Worm (Caenorhabditis elegans) whole organism, early embryonic: ENCODE data around the gene srsx-27.

Experiments used
- B0310.2 ChIP-seq: sonication (generic microtip); optimal IDR thresholded peaks from 2 replicates; lab custom pipeline; 2016; ENCODE audit warnings: mild to moderate bottlenecking, missing genetic modification characterization, missing compliant biosample characterization
- F13C5.2 ChIP-seq: sonication (generic microtip); optimal IDR thresholded peaks from 2 replicates; lab custom pipeline; 2017; ENCODE audit warnings: mild to moderate bottlenecking, missing genetic modification characterization, inconsistent platforms, missing compliant biosample characterization
- aly-1 ChIP-seq: sonication (generic microtip); optimal IDR thresholded peaks from 2 replicates; lab custom pipeline; 2016; ENCODE audit warnings: missing genetic modification characterization, missing compliant biosample characterization
- ama-1 ChIP-seq: fragments of 150-350 bp; optimal IDR thresholded peaks from 2 replicates; lab custom pipeline; 2014
- ceh-13 ChIP-seq: fragments of 200-800 bp; sonication (Bioruptor generic); optimal IDR thresholded peaks from 2 replicates; lab custom pipeline; 2018; ENCODE audit warnings: mild to moderate bottlenecking, missing genetic modification characterization, missing compliant biosample characterization
- ceh-36 ChIP-seq: sonication (generic microtip); optimal IDR thresholded peaks from 2 replicates; lab custom pipeline; 2016; ENCODE audit warnings: missing genetic modification characterization, inconsistent platforms, missing compliant biosample characterization
- ets-7 ChIP-seq: sonication (generic microtip); optimal IDR thresholded peaks from 2 replicates; lab custom pipeline; 2016; ENCODE audit warnings: missing genotype, missing genetic modification characterization, missing compliant biosample characterization
- flt-1 ChIP-seq: fragments of 200-800 bp; sonication (Bioruptor generic); IDR thresholded peaks from 2 replicates; pipeline ENCODE4 v1.3.6; 2022; ENCODE audit warnings: missing genetic modification characterization, missing compliant biosample characterization
- hmbx-1 ChIP-seq: sonication (generic microtip); optimal IDR thresholded peaks from 2 replicates; lab custom pipeline; 2016; ENCODE audit warnings: mild to moderate bottlenecking, missing genetic modification characterization, missing compliant biosample characterization
- hmg-4 ChIP-seq: fragments of 200-800 bp; sonication (Bioruptor generic); optimal IDR thresholded peaks from 2 replicates; lab custom pipeline; 2018; ENCODE audit warnings: mild to moderate bottlenecking, missing genetic modification characterization, missing compliant biosample characterization
- hnd-1 ChIP-seq: sonication (generic microtip); optimal IDR thresholded peaks from 2 replicates; lab custom pipeline; 2016; ENCODE audit warnings: missing genetic modification characterization, missing compliant biosample characterization
- pes-1 ChIP-seq: fragments of 200-800 bp; sonication (Bioruptor generic); IDR thresholded peaks from 2 replicates; pipeline ENCODE4 v1.3.6; 2022; ENCODE audit warnings: missing genetic modification reagents, missing genetic modification characterization, missing compliant biosample characterization
- scrt-1 ChIP-seq: fragments of 200-800 bp; sonication (Bioruptor generic); IDR thresholded peaks from 2 replicates; pipeline ENCODE4 v1.3.6; 2022; ENCODE audit warnings: missing genetic modification characterization, missing compliant biosample characterization
- sea-1 ChIP-seq: fragments of 200-800 bp; sonication (Bioruptor generic); conservative IDR thresholded peaks from 2 replicates; pipeline ENCODE4 v1.3.6; 2022; ENCODE audit warnings: missing genetic modification characterization, missing compliant biosample characterization
- tbx-11 ChIP-seq: fragments of 200-800 bp; sonication (Bioruptor generic); IDR thresholded peaks from 2 replicates; pipeline ENCODE4 v1.3.6; 2022; ENCODE audit warnings: missing genetic modification characterization, missing compliant biosample characterization
- tbx-37 ChIP-seq: fragments of 200-800 bp; sonication (Bioruptor generic); conservative IDR thresholded peaks from 2 replicates; pipeline ENCODE4 v1.3.6; 2022; ENCODE audit warnings: missing genetic modification reagents, missing genetic modification characterization, missing compliant biosample characterization
- tra-4 ChIP-seq: sonication (generic microtip); optimal IDR thresholded peaks from 2 replicates; lab custom pipeline; 2017; ENCODE audit warnings: missing genetic modification characterization, missing compliant biosample characterization

srsx-27 gene

DNA sequence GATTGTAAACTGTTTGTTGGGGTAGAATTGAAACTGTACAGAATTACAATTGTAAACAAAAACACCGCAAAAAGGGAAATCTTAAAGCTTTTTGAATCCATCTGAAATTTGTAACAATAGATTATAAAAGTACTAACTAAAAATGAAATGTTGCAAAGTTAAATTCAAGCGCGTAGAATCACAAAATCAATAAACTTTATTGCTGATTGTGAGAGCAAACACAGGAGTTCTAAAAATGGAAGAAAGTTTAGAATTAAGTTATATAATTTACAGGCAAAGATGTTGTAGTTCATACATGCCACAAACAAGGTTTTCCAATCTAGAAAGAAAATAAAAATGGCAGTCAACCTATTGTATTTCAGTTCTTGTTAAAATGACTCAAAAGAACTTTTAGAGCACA lies 37.6 kb upstream of the srsx-27 start, which contains the start of gene C08B6.3:
C08B6.3 (minus strand) TSS at position 101 of the 400 bp plus-strand sequence.
- TF ChIP-seq hnd-1 (tag; lab: Kevin White, UChicago) = no peak
- TF ChIP-seq tbx-11 (GFP tag; lab: Robert Waterston, UW) = no peak
- TF ChIP-seq hmg-4 (GFP tag; lab: Kevin White, UChicago) = no peak
- no peak for TF ChIP-seq ets-7
- no peak for TF ChIP-seq hmbx-1 (tag; lab: Kevin White, UChicago)
- TF ChIP-seq tra-4 = no peak
- no peak for TF ChIP-seq ceh-13 (GFP tag; lab: Kevin White, UChicago)
- no peak for TF ChIP-seq pes-1 (GFP tag; lab: Robert Waterston, UW)
- no peak for TF ChIP-seq scrt-1 (GFP tag; lab: Robert Waterston, UW)
- no peak for TF ChIP-seq aly-1 (tag; lab: Kevin White, UChicago)

DNA sequence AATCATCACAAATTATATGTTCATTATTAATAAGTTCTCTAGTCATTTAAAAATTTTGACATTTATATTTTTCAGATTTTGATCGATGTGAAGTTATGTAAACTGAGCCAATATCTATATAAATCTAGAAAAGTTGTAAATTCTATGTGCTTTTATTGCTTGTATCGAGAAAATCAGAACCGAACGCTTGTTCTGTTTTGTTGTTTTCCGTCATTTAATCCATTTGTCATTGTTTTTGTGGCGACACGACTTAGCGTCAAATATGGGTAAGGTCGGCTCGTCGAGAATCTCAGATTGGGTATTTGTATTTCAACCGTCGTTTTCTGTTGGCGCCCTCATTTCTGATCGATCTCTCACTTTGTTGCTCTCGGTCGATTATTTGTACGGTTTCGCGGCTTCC lies 35.5 kb upstream of the srsx-27 start, which contains the start of gene cht-5:
cht-5 (plus strand) TSS at position 301 of the 400 bp plus-strand sequence.
- no peak for TF ChIP-seq B0310.2
- TF ChIP-seq tbx-37 (GFP tag; lab: Robert Waterston, UW) = no peak
- TF ChIP-seq hnd-1 (tag; lab: Kevin White, UChicago) = no peak
- TF ChIP-seq hmbx-1 (tag; lab: Kevin White, UChicago) = no peak
- no peak for TF ChIP-seq ama-1
- no peak for TF ChIP-seq sea-1 (GFP tag; lab: Robert Waterston, UW)
- no peak for TF ChIP-seq pes-1 (GFP tag; lab: Robert Waterston, UW)
- no peak for TF ChIP-seq flt-1 (GFP tag; lab: Robert Waterston, UW)
- no peak for TF ChIP-seq tra-4
- TF ChIP-seq hmg-4 (GFP tag; lab: Kevin White, UChicago) = no peak
- TF ChIP-seq aly-1 (tag; lab: Kevin White, UChicago) = no peak
- no peak for TF ChIP-seq tbx-11 (GFP tag; lab: Robert Waterston, UW)
- TF ChIP-seq F13C5.2 (tag; lab: Kevin White, UChicago) = no peak
- no peak for TF ChIP-seq ceh-13 (GFP tag; lab: Kevin White, UChicago)
- TF ChIP-seq scrt-1 (GFP tag; lab: Robert Waterston, UW) = no peak

DNA sequence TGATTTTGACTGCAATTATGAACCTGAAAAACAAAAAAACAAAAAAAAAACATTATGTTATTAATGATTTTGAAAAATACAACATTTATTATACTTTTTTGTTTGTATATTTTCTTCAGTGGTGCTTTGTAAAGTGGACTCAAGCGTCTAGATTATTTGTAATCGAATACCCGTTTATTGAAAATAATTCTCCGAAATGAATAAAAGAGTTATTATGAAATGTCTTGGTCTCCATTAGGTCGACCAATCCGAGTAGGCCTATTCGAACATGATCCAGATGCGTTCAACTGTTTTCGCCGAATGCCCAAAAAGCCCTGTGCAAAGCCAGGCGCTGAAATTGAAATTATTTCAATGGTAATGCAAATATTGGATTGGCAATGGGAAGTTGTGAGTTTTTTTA lies 32.4 kb upstream of the srsx-27 start, which contains the start of gene C08B6.5:
C08B6.5 (plus strand) TSS at position 301 of the 400 bp plus-strand sequence.
- no peak for TF ChIP-seq tbx-11 (GFP tag; lab: Robert Waterston, UW)
- no peak for TF ChIP-seq tra-4
- no peak for TF ChIP-seq ets-7
- TF ChIP-seq ama-1 = no peak

DNA sequence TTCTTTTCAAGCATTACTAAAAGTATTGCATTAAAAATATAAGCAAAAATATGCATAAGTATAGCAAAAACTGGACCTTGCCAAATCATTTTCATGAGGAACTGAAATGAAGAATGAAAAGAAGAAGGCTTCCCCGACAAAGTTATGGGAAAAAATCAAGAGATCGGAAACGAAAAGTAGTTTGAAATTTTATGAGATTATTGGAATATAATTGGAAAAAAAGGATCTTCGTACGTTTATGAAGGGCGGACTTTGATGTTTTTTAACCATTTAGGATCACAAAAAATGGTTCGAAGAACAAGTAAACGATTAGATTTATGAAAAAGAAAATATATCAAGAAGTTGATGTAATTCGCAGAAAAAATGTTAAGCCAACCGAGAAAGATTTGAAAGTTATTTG lies 28.9 kb upstream of the srsx-27 start, which contains the start of gene srxa-18:
srxa-18 (minus strand) TSS at position 100 of the 400 bp plus-strand sequence.
- TF ChIP-seq aly-1 (tag; lab: Kevin White, UChicago) (no peak), ama-1 (no peak), tra-4 (no peak), ceh-36 (tag; lab: Kevin White, UChicago) (no peak), hnd-1 (tag; lab: Kevin White, UChicago) (no peak), tbx-37 (GFP tag; lab: Robert Waterston, UW) (no peak), tbx-11 (GFP tag; lab: Robert Waterston, UW) (no peak), sea-1 (GFP tag; lab: Robert Waterston, UW) (no peak), scrt-1 (GFP tag; lab: Robert Waterston, UW) (no peak), F13C5.2 (tag; lab: Kevin White, UChicago) (no peak), hmg-4 (GFP tag; lab: Kevin White, UChicago) (no peak), pes-1 (GFP tag; lab: Robert Waterston, UW) (no peak), ets-7 (no peak), B0310.2 (no peak), ceh-13 (GFP tag; lab: Kevin White, UChicago) (no peak), hmbx-1 (tag; lab: Kevin White, UChicago) (no peak)

DNA sequence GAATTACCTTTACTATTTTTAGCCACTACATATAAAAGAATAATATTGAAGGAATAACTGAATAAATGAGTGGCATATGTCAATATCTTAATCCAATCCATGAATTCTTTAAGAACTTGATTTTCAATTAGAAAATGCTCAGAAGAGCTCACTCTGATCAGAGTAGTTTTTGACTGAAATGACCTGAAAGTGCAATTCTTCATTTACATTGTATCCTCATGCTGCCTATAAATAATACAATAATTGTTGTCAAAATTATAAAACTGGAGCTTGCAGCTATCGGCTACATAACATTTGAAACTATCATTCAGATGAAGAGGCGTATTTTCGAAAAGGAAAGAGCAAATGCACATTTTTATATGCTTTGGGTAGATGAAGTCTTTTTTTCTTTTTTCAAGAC lies 27.2 kb upstream of the srsx-27 start, which contains the start of gene srxa-19:
srxa-19 (minus strand) TSS at position 101 of the 400 bp plus-strand sequence.
- TF ChIP-seq hmg-4 (GFP tag; lab: Kevin White, UChicago) = no peak
- no peak for TF ChIP-seq pes-1 (GFP tag; lab: Robert Waterston, UW)
- TF ChIP-seq F13C5.2 (tag; lab: Kevin White, UChicago) = no peak

DNA sequence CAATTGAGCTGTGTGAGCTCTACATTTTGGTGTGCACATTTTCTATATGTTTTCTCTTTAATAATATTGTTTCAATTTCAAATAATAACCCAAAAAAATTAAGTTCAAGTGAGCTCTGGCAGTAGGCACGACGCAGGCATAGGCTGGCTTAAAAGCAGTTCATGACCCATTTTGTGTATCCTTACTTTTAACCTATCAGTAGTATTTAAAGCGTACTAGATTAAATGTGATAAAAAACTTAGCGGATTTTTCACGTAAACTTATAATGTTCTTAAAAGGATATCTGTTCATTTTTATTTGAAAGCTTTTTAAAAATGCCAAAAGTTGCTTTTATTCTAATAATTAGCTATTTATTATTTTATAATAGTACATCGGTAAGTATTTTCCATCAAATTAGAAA lies 26.5 kb upstream of the srsx-27 start, which contains the start of gene C08B6.6:
C08B6.6 (plus strand) TSS at position 301 of the 400 bp plus-strand sequence.
- TF ChIP-seq scrt-1 (GFP tag; lab: Robert Waterston, UW) = no peak
- TF ChIP-seq ceh-13 (GFP tag; lab: Kevin White, UChicago) = no peak
- no peak for TF ChIP-seq pes-1 (GFP tag; lab: Robert Waterston, UW)
- no peak for TF ChIP-seq tbx-37 (GFP tag; lab: Robert Waterston, UW)
- no peak for TF ChIP-seq tra-4
- no peak for TF ChIP-seq hmbx-1 (tag; lab: Kevin White, UChicago)
- TF ChIP-seq sea-1 (GFP tag; lab: Robert Waterston, UW) = no peak
- no peak for TF ChIP-seq tbx-11 (GFP tag; lab: Robert Waterston, UW)
- no peak for TF ChIP-seq hmg-4 (GFP tag; lab: Kevin White, UChicago)
- no peak for TF ChIP-seq ama-1
- TF ChIP-seq F13C5.2 (tag; lab: Kevin White, UChicago) = no peak
- no peak for TF ChIP-seq hnd-1 (tag; lab: Kevin White, UChicago)
- TF ChIP-seq flt-1 (GFP tag; lab: Robert Waterston, UW) = no peak
- TF ChIP-seq ets-7 = no peak
- no peak for TF ChIP-seq ceh-36 (tag; lab: Kevin White, UChicago)
- TF ChIP-seq B0310.2 = no peak
- no peak for TF ChIP-seq aly-1 (tag; lab: Kevin White, UChicago)

DNA sequence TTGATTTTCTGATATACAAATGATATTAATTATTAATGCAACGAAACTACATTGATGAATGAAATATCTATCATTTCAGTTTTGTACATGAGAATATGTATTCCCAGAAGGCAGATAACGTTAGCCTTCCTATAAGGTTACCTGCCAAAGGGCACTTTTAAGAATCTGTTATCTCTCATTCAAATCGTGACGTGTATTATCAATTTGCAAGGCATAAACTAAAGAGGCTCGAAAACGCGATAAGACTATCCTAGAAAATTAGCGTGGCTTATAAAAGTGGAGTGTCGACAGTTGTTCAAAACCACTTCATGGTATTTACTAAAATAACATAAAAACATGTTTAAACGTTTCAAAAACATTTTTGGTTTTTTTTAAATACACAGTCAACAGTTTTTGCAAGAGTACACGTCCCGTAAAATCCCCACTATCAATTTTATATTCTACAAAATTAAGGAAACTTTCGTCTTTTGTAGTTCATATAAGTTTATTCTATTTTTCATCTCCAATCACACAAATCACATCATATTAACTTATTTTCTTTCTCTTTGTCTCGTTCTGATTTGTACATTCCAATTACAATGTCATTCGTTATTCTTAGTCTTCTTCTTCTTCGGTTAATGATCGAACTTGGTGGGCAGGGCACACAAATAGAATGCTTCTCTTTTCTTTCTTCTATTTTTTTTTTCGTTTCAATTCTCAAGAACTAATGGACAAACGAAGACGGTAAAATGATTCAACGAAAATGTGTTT lies 24.9 kb upstream of the srsx-27 start, which contains the start of gene C08B6.10:
C08B6.10 (plus strand) TSS at position 700 of the 750 bp plus-strand sequence.
- TF ChIP-seq hnd-1 (tag; lab: Kevin White, UChicago) = no peak
- no peak for TF ChIP-seq flt-1 (GFP tag; lab: Robert Waterston, UW)
